Worm (Caenorhabditis elegans): ENCODE results near the gene tsen-2.

tsen-2 gene

DNA sequence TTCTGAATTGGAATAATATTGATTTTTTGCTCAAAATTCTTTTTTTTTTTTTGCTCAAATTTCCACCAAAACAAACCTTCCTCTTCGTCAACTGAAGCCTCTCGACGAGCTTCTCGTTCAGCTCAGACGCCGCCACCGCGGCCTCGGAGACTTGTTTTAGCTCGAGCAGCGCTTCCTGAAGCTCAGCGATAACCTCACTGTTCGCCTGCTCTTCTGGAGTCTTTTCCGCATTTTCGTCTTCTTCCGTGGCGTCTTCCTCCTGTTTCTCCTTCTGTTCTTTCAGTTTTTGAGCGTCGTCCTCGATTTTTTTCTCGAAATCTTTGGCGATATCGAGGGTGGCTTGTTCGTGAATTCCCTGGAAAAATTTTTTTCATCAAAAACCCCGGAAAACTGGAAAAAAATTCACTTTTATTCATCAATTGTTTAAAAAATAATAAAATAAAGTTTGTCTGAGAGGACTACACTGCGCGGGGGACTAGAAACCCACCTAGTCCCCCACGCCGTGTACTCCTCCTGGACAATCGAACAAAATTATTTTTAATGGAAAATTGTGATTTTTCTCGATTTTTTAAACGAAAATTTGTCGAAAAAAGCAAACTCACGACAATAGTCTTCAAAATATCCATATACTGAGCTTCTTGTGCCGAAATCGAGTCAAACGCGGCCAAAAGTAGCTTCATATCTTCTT lies 48.1 kb upstream of the tsen-2 start (continued):
- TF ChIP-seq Y116A8C.19 (tag; optimal IDR thresholded peaks at IDR 0.05; ENCODE audit: borderline replicate concordance) (peak; percentile 99), egl-27 (tag; optimal IDR thresholded peaks at IDR 0.05) (no peak), vab-15 (tag; optimal IDR thresholded peaks at IDR 0.05) (peak; percentile 91), snu-23 (GFP tag; optimal IDR thresholded peaks at IDR 0.05) (peak; percentile 96), hlh-17 (GFP tag; optimal IDR thresholded peaks at IDR 0.05; ENCODE audit: borderline replicate concordance) (peak; percentile 100), unc-86 (tag; optimal IDR thresholded peaks at IDR 0.05) (peak; percentile 96), efl-3 (GFP tag; optimal IDR thresholded peaks at IDR 0.05) (peak; percentile 99), blmp-1 (tag; optimal IDR thresholded peaks at IDR 0.05) (peak; percentile 60), F16B12.6 (tag; optimal IDR thresholded peaks at IDR 0.05) (peak; percentile 61), fkh-8 (tag; optimal IDR thresholded peaks at IDR 0.05) (peak; percentile 95), snpc-4 (tag; optimal IDR thresholded peaks at IDR 0.05) (peak; percentile 81), hpl-2 (GFP tag; optimal IDR thresholded peaks at IDR 0.05) (no peak), nhr-47 (tag; optimal IDR thresholded peaks at IDR 0.05) (peak; percentile 99), C04F5.9 (tag; optimal IDR thresholded peaks at IDR 0.05) (peak; percentile 98), jun-1 (tag; optimal IDR thresholded peaks at IDR 0.05) (peak; percentile 69), lin-13 (GFP tag; optimal IDR thresholded peaks at IDR 0.05) (peak; percentile 83), ceh-8 (GFP tag; optimal IDR thresholded peaks at IDR 0.05) (peak; percentile 95), lin-15B (tag; optimal IDR thresholded peaks at IDR 0.05) (peak; percentile 82), xbp-1 (tag; optimal IDR thresholded peaks at IDR 0.05) (peak; percentile 97), nhr-90 (tag; optimal IDR thresholded peaks at IDR 0.05; ENCODE audit: poor library complexity) (peak; percentile 99), lin-14 (GFP tag; optimal IDR thresholded peaks at IDR 0.05) (peak; percentile 93), ztf-11 (tag; optimal IDR thresholded peaks at IDR 0.05) (peak in 1 of 2 experiments; percentile 100), lir-3 (tag; optimal IDR thresholded peaks at IDR 0.05; ENCODE audit: poor library complexity) (peak; percentile 99), sup-37 (GFP tag; optimal IDR thresholded peaks at IDR 0.05) (peak; percentile 93), swsn-7 (tag; optimal IDR thresholded peaks at IDR 0.05) (peak; percentile 97), mep-1 (tag; optimal IDR thresholded peaks at IDR 0.05) (peak; percentile 88), aly-2 (tag; optimal IDR thresholded peaks at IDR 0.05) (peak; percentile 79), nhr-77 (tag; optimal IDR thresholded peaks at IDR 0.05) (peak; percentile 41), nhr-20 (tag; optimal IDR thresholded peaks at IDR 0.05) (peak; percentile 96), unc-30 (tag; optimal IDR thresholded peaks at IDR 0.05) (no peak), lin-35 (GFP tag; optimal IDR thresholded peaks at IDR 0.05) (peak; percentile 71 to 77), unc-130 (tag; optimal IDR thresholded peaks at IDR 0.05) (peak; percentile 52), isw-1 (GFP tag; IDR thresholded peaks at IDR 0.05) (peak; percentile 91), nhr-76 (tag; optimal IDR thresholded peaks at IDR 0.05) (no peak), tbx-2 (tag; optimal IDR thresholded peaks at IDR 0.05) (peak; percentile 99), nhr-19 (GFP tag; conservative IDR thresholded peaks at IDR 0.05) (peak; percentile 95), ets-5 (GFP tag; IDR thresholded peaks at IDR 0.05) (no peak), nhr-11 (tag; optimal IDR thresholded peaks at IDR 0.05) (peak; percentile 64), skn-1 (tag; optimal IDR thresholded peaks at IDR 0.05) (peak; percentile 70)

DNA sequence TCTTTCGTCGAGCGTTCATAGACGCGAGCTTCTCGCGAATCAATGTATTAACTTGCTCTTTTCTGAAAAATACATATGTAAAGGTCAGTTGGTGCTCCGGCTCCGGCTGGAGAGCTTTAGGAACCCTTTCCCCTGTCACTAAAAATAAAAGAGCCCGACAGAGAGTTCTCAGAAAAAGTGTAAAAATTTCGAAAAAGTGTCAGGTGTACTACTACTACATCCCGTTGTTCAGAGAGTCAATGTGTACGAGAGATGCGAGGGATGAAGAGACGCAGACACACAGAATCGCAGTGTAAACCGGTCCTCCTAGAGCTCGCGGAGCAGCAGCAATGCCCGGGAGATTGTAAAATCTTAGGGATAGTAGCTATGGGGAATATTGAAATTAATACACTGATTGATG lies 44.6 kb upstream of the tsen-2 start:
- TF ChIP-seq mef-2 (tag; optimal IDR thresholded peaks at IDR 0.05) (peak; percentile 38), nhr-237 (tag; optimal IDR thresholded peaks at IDR 0.05) (no peak), nhr-20 (tag; optimal IDR thresholded peaks at IDR 0.05) (peak; percentile 30), ztf-11 (tag; optimal IDR thresholded peaks at IDR 0.05) (no peak), lin-39 (tag; optimal IDR thresholded peaks at IDR 0.05) (peak; percentile 40), nhr-84 (tag; optimal IDR thresholded peaks at IDR 0.05) (no peak), F16B12.6 (tag; optimal IDR thresholded peaks at IDR 0.05) (no peak), irx-1 (tag; optimal IDR thresholded peaks at IDR 0.05) (no peak), nhr-47 (tag; optimal IDR thresholded peaks at IDR 0.05) (peak; percentile 54), snu-23 (GFP tag; optimal IDR thresholded peaks at IDR 0.05) (peak; percentile 64), snpc-4 (tag; optimal IDR thresholded peaks at IDR 0.05) (no peak), skn-1 (tag; optimal IDR thresholded peaks at IDR 0.05) (peak; percentile 19), unc-98 (GFP tag; IDR thresholded peaks at IDR 0.05) (peak; percentile 69), xbp-1 (tag; optimal IDR thresholded peaks at IDR 0.05) (peak; percentile 11), nhr-76 (tag; optimal IDR thresholded peaks at IDR 0.05) (no peak), nhr-71 (tag; optimal IDR thresholded peaks at IDR 0.05) (peak; percentile 88), lsy-2 (tag; optimal IDR thresholded peaks at IDR 0.05) (peak; percentile 25 to 58), dsc-1 (tag; optimal IDR thresholded peaks at IDR 0.05) (peak; percentile 10), C04F5.9 (tag; optimal IDR thresholded peaks at IDR 0.05) (peak; percentile 30), lin-14 (GFP tag; optimal IDR thresholded peaks at IDR 0.05) (peak; percentile 85), ama-1 (optimal IDR thresholded peaks at IDR 0.05) (no peak), swsn-7 (tag; optimal IDR thresholded peaks at IDR 0.05) (peak; percentile 46), mdl-1 (tag; optimal IDR thresholded peaks at IDR 0.05) (peak in 1 of 2 experiments; percentile 2), rnt-1 (tag; optimal IDR thresholded peaks at IDR 0.05) (peak; percentile 87)

Measured in whole organism, L1 larva.